Fruit fly (Drosophila melanogaster): ENCODE data around the gene alpha-Man-Ib.

Gene alpha-Man-Ib

dm6 chr3R:29062717-29063206 lies 49.9 kb downstream of the alpha-Man-Ib start, which contains the start of the genes Cul5 and Bicra (continued):
- TF ChIP-seq CG1529 (GFP tag; optimal IDR thresholded peaks at IDR 0.05), result no peak
- TF ChIP-seq ato (GFP tag; IDR thresholded peaks at IDR 0.05; ENCODE audit: partially characterized antibody), result peak; percentile 96
- TF ChIP-seq Jarid2 (GFP tag; optimal IDR thresholded peaks at IDR 0.05), result no peak
- no peak for TF ChIP-seq gsb (GFP tag; IDR thresholded peaks at IDR 0.05)
- TF ChIP-seq gro (GFP tag; optimal IDR thresholded peaks at IDR 0.05), result peak; percentile 76
- TF ChIP-seq vnd (GFP tag; IDR thresholded peaks at IDR 0.05; ENCODE audit: partially characterized antibody), result peak; percentile 86; the same call in 1 of the 3 replicates
- TF ChIP-seq CG6791 (GFP tag; IDR thresholded peaks at IDR 0.05; ENCODE audit: partially characterized antibody), result peak; percentile 92
- no peak for TF ChIP-seq CG5245 (GFP tag; optimal IDR thresholded peaks at IDR 0.05)
- TF ChIP-seq CG7745 (tag; optimal IDR thresholded peaks at IDR 0.05), result no peak
- no peak for TF ChIP-seq CG13296 (GFP tag; optimal IDR thresholded peaks at IDR 0.05)
- no peak for TF ChIP-seq eve (GFP tag; optimal IDR thresholded peaks at IDR 0.05)
- TF ChIP-seq CG11398 (GFP tag; optimal IDR thresholded peaks at IDR 0.05), result no peak
- no peak for TF ChIP-seq Hmx (GFP tag; optimal IDR thresholded peaks at IDR 0.05)
- no peak for TF ChIP-seq CG9932 (GFP tag; IDR thresholded peaks at IDR 0.05)
- TF ChIP-seq ara (GFP tag; IDR thresholded peaks at IDR 0.05), result no peak
- TF ChIP-seq CG12659 (GFP tag; optimal IDR thresholded peaks at IDR 0.05), result peak; percentile 48
- no peak for TF ChIP-seq Asciz (GFP tag; optimal IDR thresholded peaks at IDR 0.05)
- TF ChIP-seq CG18011 (GFP tag; optimal IDR thresholded peaks at IDR 0.05), result no peak
- TF ChIP-seq HHEX (GFP tag; optimal IDR thresholded peaks at IDR 0.05), result no peak
- TF ChIP-seq zen (tag; optimal IDR thresholded peaks at IDR 0.05), result peak; percentile 22
- TF ChIP-seq hkb (optimal IDR thresholded peaks at IDR 0.05), result peak; percentile 59
- no peak for TF ChIP-seq hkb (GFP tag; IDR thresholded peaks at IDR 0.05)
- no peak for TF ChIP-seq lola (GFP tag; optimal IDR thresholded peaks at IDR 0.05)
- TF ChIP-seq CG12219 (GFP tag; optimal IDR thresholded peaks at IDR 0.05), result no peak

DNA sequence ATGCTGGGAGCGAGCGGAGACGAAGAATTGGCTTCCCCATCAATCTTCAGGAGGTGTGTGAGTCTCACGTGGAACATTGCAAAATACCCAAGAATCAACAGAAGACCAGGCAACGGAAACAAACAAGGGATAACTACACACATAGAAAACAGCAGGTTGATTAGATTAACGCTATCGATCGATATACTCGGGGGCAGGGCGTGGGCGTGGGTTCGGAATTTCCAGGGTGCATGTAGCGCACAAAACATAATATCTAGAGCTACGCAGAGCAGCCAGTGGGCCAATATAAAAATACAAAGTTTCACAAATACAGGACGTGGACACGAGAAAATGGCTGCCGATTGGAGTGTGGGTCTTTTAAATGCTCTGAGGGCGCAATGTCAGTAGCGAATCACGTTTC lies 53.2 kb downstream of the alpha-Man-Ib start:
- peak; percentile 5 for TF ChIP-seq sug (tag; optimal IDR thresholded peaks at IDR 0.05)
- TF ChIP-seq CkIIα-i1 (GFP tag; IDR thresholded peaks at IDR 0.05), result no peak
- no peak for TF ChIP-seq CG8765 (GFP tag; IDR thresholded peaks at IDR 0.05)
- peak; percentile 70 for TF ChIP-seq GATAe (GFP tag; conservative IDR thresholded peaks at IDR 0.05)
- peak; percentile 66 for TF ChIP-seq sd (tag; optimal IDR thresholded peaks at IDR 0.05)
- TF ChIP-seq twi (tag; optimal IDR thresholded peaks at IDR 0.05), result no peak
- TF ChIP-seq CG6689 (GFP tag; IDR thresholded peaks at IDR 0.05), result no peak
- no peak for TF ChIP-seq gem (tag; optimal IDR thresholded peaks at IDR 0.05)
- no peak for TF ChIP-seq sisA (GFP tag; IDR thresholded peaks at IDR 0.05)
- no peak for TF ChIP-seq CG4360 (GFP tag; IDR thresholded peaks at IDR 0.05)
- no peak for TF ChIP-seq danr (GFP tag; IDR thresholded peaks at IDR 0.05)
- no peak for TF ChIP-seq Oaz (GFP tag; IDR thresholded peaks at IDR 0.05)
- no peak for TF ChIP-seq scrt (GFP tag; optimal IDR thresholded peaks at IDR 0.05)
- TF ChIP-seq CG30403 (GFP tag; optimal IDR thresholded peaks at IDR 0.05), result no peak
- no peak for TF ChIP-seq jigr1 (GFP tag; IDR thresholded peaks at IDR 0.05)
- TF ChIP-seq run (tag; optimal IDR thresholded peaks at IDR 0.05), result no peak
- TF ChIP-seq grn (GFP tag; optimal IDR thresholded peaks at IDR 0.05), result peak; percentile 21
- peak; percentile 5 for TF ChIP-seq CG34376 (GFP tag; optimal IDR thresholded peaks at IDR 0.05)
- 0 out of 2 replicates have a peak, but pooled peaks have one; percentile 14 for TF ChIP-seq crol (GFP tag; IDR thresholded peaks at IDR 0.05)
- no peak for TF ChIP-seq stwl (tag; optimal IDR thresholded peaks at IDR 0.05)
- TF ChIP-seq Side (GFP tag; optimal IDR thresholded peaks at IDR 0.05), result no peak
- TF ChIP-seq chn (GFP tag; optimal IDR thresholded peaks at IDR 0.05), result no peak
